Worm (Caenorhabditis elegans) whole organism, L2 larva: Measurements from ENCODE around the gene srsx-26.

Experiments used
- F13H6.1 ChIP-seq: sonication (generic microtip); optimal IDR thresholded peaks from 2 replicates; lab custom pipeline; 2016; ENCODE audit warnings: missing genetic modification characterization, missing compliant biosample characterization
- ceh-16 ChIP-seq: fragments of 150-350 bp; optimal IDR thresholded peaks from 2 replicates; lab custom pipeline; 2014; ENCODE audit warnings: missing biosample characterization, missing genetic modification characterization
- egl-27 ChIP-seq: sonication (generic microtip); optimal IDR thresholded peaks from 3 replicates; lab custom pipeline; 2017; ENCODE audit warnings: missing biosample characterization, missing genetic modification reagents, missing genetic modification characterization
- lin-13 ChIP-seq: fragments of 150-350 bp; optimal IDR thresholded peaks from 2 replicates; lab custom pipeline; 2014; ENCODE audit warnings: missing biosample characterization, missing genetic modification reagents, missing genetic modification characterization
- lin-39 ChIP-seq: fragments of 150-350 bp; optimal IDR thresholded peaks from 2 replicates; lab custom pipeline; 2014; ENCODE audit warnings: missing biosample characterization, missing genetic modification reagents, missing genetic modification characterization
- nhr-11 ChIP-seq: fragments of 150-350 bp; optimal IDR thresholded peaks from 2 replicates; lab custom pipeline; 2014; ENCODE audit warnings: missing biosample characterization, missing genetic modification characterization
- nhr-12 ChIP-seq: fragments of 150-350 bp; optimal IDR thresholded peaks from 2 replicates; lab custom pipeline; 2014; ENCODE audit warnings: missing biosample characterization, missing genetic modification characterization
- nhr-237 ChIP-seq: fragments of 150-350 bp; optimal IDR thresholded peaks from 2 replicates; lab custom pipeline; 2014; ENCODE audit warnings: missing biosample characterization, missing genetic modification characterization
- sma-9 ChIP-seq, 2 experiments: fragments of 150-350 bp in 1 of 2; sonication (generic microtip) in 1 of 2; optimal IDR thresholded peaks; 2 replicates each; lab custom pipeline; 2014 to 2016; ENCODE audit warnings: missing genetic modification characterization in 2 of 2, mild to moderate bottlenecking in 1 of 2, missing biosample characterization in 1 of 2, missing compliant biosample characterization in 1 of 2, missing genetic modification reagents in 1 of 2, moderate library complexity in 1 of 2
- snpc-4 ChIP-seq: fragments of 150-350 bp; optimal IDR thresholded peaks from 2 replicates; lab custom pipeline; 2014; ENCODE audit warnings: missing biosample characterization, missing genetic modification characterization
- unc-39 ChIP-seq: fragments of 150-350 bp; optimal IDR thresholded peaks from 2 replicates; lab custom pipeline; 2014; ENCODE audit warnings: missing biosample characterization, missing genetic modification characterization
- unc-62 ChIP-seq: fragments of 150-350 bp; optimal IDR thresholded peaks from 2 replicates; lab custom pipeline; 2014; ENCODE audit warnings: missing biosample characterization, missing genetic modification reagents, missing genetic modification characterization
- zag-1 ChIP-seq: fragments of 150-350 bp; optimal IDR thresholded peaks from 2 replicates; lab custom pipeline; 2014; ENCODE audit warnings: missing biosample characterization, missing genetic modification characterization

DNA sequence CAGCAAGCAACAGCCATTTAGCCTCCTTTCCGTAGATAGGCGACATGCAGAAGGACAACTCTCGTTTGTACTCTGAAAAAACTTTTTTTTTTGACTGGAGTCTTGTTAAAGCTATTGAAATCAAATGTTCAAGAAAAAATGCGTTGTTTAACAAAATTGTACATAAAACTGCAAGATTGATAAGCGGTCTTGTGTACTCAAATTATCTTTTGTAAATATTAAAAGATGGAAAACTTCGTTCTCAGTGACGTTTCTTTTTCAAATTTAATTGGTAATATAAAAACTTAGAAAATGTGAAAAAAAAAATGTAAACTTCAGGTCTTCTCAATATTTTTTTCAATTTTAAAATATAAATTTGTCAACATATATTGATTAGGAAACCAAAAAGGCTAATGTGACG, 37.3 kb upstream of the srsx-26 start:
- TF ChIP-seq egl-27 (tag; lab: Kevin White, UChicago) (no peak), ceh-16 (no peak), sma-9 (GFP tag; optimal IDR thresholded peaks at IDR 0.05; lab: Kevin White, UChicago) (no peak), sma-9 (tag; optimal IDR thresholded peaks at IDR 0.05; lab: Kevin White, UChicago) (no peak), nhr-12 (tag; lab: Kevin White, UChicago) (no peak), unc-62 (GFP tag; lab: Kevin White, UChicago) (no peak), F13H6.1 (tag; lab: Kevin White, UChicago) (no peak), nhr-11 (tag; lab: Kevin White, UChicago) (no peak), unc-39 (tag; lab: Kevin White, UChicago) (no peak), snpc-4 (no peak), nhr-237 (tag; lab: Kevin White, UChicago) (no peak), lin-39 (tag; lab: Kevin White, UChicago) (no peak), lin-13 (no peak), zag-1 (tag; lab: Kevin White, UChicago) (no peak)
